Worm (Caenorhabditis elegans) whole organism, young adult: ENCODE data around the gene T05G5.4.

Experiments
- C06A6.2 ChIP-seq: fragments of 200-800 bp; sonication (Bioruptor generic); conservative IDR thresholded peaks from 2 replicates; pipeline ENCODE4 v1.3.6; 2022; ENCODE audit warnings: missing genetic modification characterization, missing compliant biosample characterization
- K11D2.4 ChIP-seq: fragments of 200-800 bp; sonication (Bioruptor generic); IDR thresholded peaks from 2 replicates; pipeline ENCODE4 v1.3.6; 2022; ENCODE audit warnings: missing genetic modification reagents, missing genetic modification characterization, missing compliant biosample characterization
- dpl-1 ChIP-seq: fragments of 150-350 bp; optimal IDR thresholded peaks from 2 replicates; lab custom pipeline; 2014; ENCODE audit warnings: missing biosample characterization, missing genetic modification reagents, missing genetic modification characterization
- ekl-4 ChIP-seq: fragments of 200-800 bp; sonication (Bioruptor generic); IDR thresholded peaks from 2 replicates; pipeline ENCODE4 v1.3.6; 2022; ENCODE audit warnings: missing genetic modification reagents, missing genetic modification characterization, missing compliant biosample characterization
- hsf-1 ChIP-seq: fragments of 200-800 bp; sonication (Bioruptor generic); IDR thresholded peaks from 2 replicates; pipeline ENCODE4 v1.3.6; 2022; ENCODE audit warnings: missing genetic modification reagents, missing genetic modification characterization, missing compliant biosample characterization
- lin-35 ChIP-seq, 3 experiments: fragments of 150-350 bp in 2 of 3; sonication (generic microtip) in 1 of 3; optimal IDR thresholded peaks; 2 replicates each; lab custom pipeline; 2014 to 2018; ENCODE audit warnings: missing biosample characterization in 3 of 3, missing genetic modification characterization in 3 of 3, missing genetic modification reagents in 3 of 3
- lir-1 ChIP-seq: fragments of 200-800 bp; sonication (Bioruptor generic); conservative IDR thresholded peaks from 2 replicates; pipeline ENCODE4 v1.3.6; 2022; ENCODE audit warnings: missing genetic modification reagents, missing genetic modification characterization, missing compliant biosample characterization
- nhr-27 ChIP-seq: fragments of 200-800 bp; sonication (Bioruptor generic); optimal IDR thresholded peaks from 2 replicates; lab custom pipeline; 2018; ENCODE audit warnings: mild to moderate bottlenecking, missing genetic modification characterization, moderate library complexity, missing compliant biosample characterization
- sdz-38 ChIP-seq: sonication (generic microtip); optimal IDR thresholded peaks from 2 replicates; lab custom pipeline; 2016; ENCODE audit warnings: missing genotype, missing genetic modification characterization, missing compliant biosample characterization
- snpc-4 ChIP-seq, 5 experiments: fragments of 150-350 bp in 1 of 5; sonication (generic microtip) in 4 of 5; optimal IDR thresholded peaks; 2 replicates each; lab custom pipeline; 2014 to 2018; ENCODE audit warnings: missing genetic modification characterization in 5 of 5, missing biosample characterization in 3 of 5, antibody characterized with exemption in 2 of 5, mild to moderate bottlenecking in 2 of 5, missing compliant biosample characterization in 2 of 5, missing genotype in 2 of 5, moderate library complexity in 2 of 5, missing genetic modification reagents in 1 of 5
- unc-62 ChIP-seq: fragments of 150-350 bp; optimal IDR thresholded peaks from 2 replicates; lab custom pipeline; 2014; ENCODE audit warnings: missing biosample characterization, missing genetic modification reagents, missing genetic modification characterization
- ztf-28 ChIP-seq: fragments of 200-800 bp; sonication (Bioruptor generic); IDR thresholded peaks from 2 replicates; pipeline ENCODE4 v1.3.6; 2022; ENCODE audit warnings: missing genetic modification reagents, missing genetic modification characterization, missing compliant biosample characterization

- TF ChIP-seq hsf-1 (GFP tag; lab: Robert Waterston, UW) (peak; percentile 72), lir-1 (peak; percentile 92), snpc-4 (GFP tag; optimal IDR thresholded peaks at IDR 0.05; lab: Kevin White, UChicago) (peak; percentile 43), snpc-4 (tag; optimal IDR thresholded peaks at IDR 0.05; lab: Kevin White, UChicago) (peak in 3 of 4 experiments; percentile 57 to 84 (median 83)), sdz-38 (tag; lab: Kevin White, UChicago) (no peak), dpl-1 (peak; percentile 19), ztf-28 (GFP tag; lab: Robert Waterston, UW) (peak; percentile 84; the same call in 1 of the 2 replicates), unc-62 (GFP tag; lab: Kevin White, UChicago) (peak; percentile 37), lin-35 (GFP tag; optimal IDR thresholded peaks at IDR 0.05; lab: Kevin White, UChicago) (peak in 2 of 3 experiments; percentile 44 to 94), K11D2.4 (peak; percentile 98), nhr-27 (tag; lab: Kevin White, UChicago) (peak; percentile 92), ekl-4 (GFP tag; lab: Robert Waterston, UW) (peak; percentile 99), C06A6.2 (GFP tag; lab: Robert Waterston, UW) (peak; percentile 97)
Observed at ce11 chrIII:9765465-9765900, 16.7 kb downstream of the T05G5.4 start.
